Worm (Caenorhabditis elegans): ENCODE measurements around the gene glr-6.
A peak's percentile ranks its signal among the peaks of the same experiment; 100 is the strongest.
"Not testable (repeated sequence)": the region's sequence is repeated elsewhere in the genome, so short reads cannot be mapped to it uniquely, and the experiment has no call there.

The glr-6 gene

ce11 chrX:6874723-6875122 lies 34.2 kb upstream of the glr-6 start, which contains the start of gene F41C6.4:
Gene F41C6.4, minus strand, starts transcription at chrX:6874823.
- TF ChIP-seq scrt-1 (GFP tag; IDR thresholded peaks at IDR 0.05), result no peak
- TF ChIP-seq ets-7 (tag; optimal IDR thresholded peaks at IDR 0.05), result no peak

ce11 chrX:6868669-6869068 lies 28.1 kb upstream of the glr-6 start, which contains the start of gene C53B7.6:
Gene C53B7.6, minus strand, starts transcription at chrX:6868769.
- TF ChIP-seq hmbx-1 (tag; optimal IDR thresholded peaks at IDR 0.05); ama-1 (optimal IDR thresholded peaks at IDR 0.05); hnd-1 (tag; optimal IDR thresholded peaks at IDR 0.05): not testable (repeated sequence)

ce11 chrX:6867707-6868106 lies 27.2 kb upstream of the glr-6 start:
- TF ChIP-seq aly-1 (tag; optimal IDR thresholded peaks at IDR 0.05) (no peak), ceh-13 (GFP tag; optimal IDR thresholded peaks at IDR 0.05) (peak; percentile 27), flt-1 (GFP tag; IDR thresholded peaks at IDR 0.05) (peak; percentile 47; the same call in 1 of the 2 replicates), scrt-1 (GFP tag; IDR thresholded peaks at IDR 0.05) (peak; percentile 60; the same call in 1 of the 2 replicates), F13C5.2 (tag; optimal IDR thresholded peaks at IDR 0.05) (no peak), sea-1 (GFP tag; conservative IDR thresholded peaks at IDR 0.05) (peak; percentile 76), tra-4 (tag; optimal IDR thresholded peaks at IDR 0.05) (no peak), ets-7 (tag; optimal IDR thresholded peaks at IDR 0.05) (no peak), hmg-4 (GFP tag; optimal IDR thresholded peaks at IDR 0.05) (peak; percentile 57), tbx-11 (GFP tag; IDR thresholded peaks at IDR 0.05) (0 out of 2 replicates have a peak, but pooled peaks have one; percentile 52), tbx-37 (GFP tag; conservative IDR thresholded peaks at IDR 0.05) (peak; percentile 41; the same call in 1 of the 2 replicates)

- no peak for TF ChIP-seq ets-7 (tag; optimal IDR thresholded peaks at IDR 0.05)
- no peak for TF ChIP-seq flt-1 (GFP tag; IDR thresholded peaks at IDR 0.05)
- TF ChIP-seq scrt-1 (GFP tag; IDR thresholded peaks at IDR 0.05), result no peak
- no peak for TF ChIP-seq tbx-37 (GFP tag; conservative IDR thresholded peaks at IDR 0.05)
- TF ChIP-seq F13C5.2 (tag; optimal IDR thresholded peaks at IDR 0.05), result no peak
- TF ChIP-seq hmg-4 (GFP tag; optimal IDR thresholded peaks at IDR 0.05), result no peak
Observed at ce11 chrX:6866900-6867299, 26.4 kb upstream of the glr-6 start.

ce11 chrX:6865839-6866238 lies 25.3 kb upstream of the glr-6 start, which contains the start of gene odr-10:
Gene odr-10, minus strand, starts transcription at chrX:6865939.
- TF ChIP-seq tbx-11 (GFP tag; IDR thresholded peaks at IDR 0.05) (no peak), sea-1 (GFP tag; conservative IDR thresholded peaks at IDR 0.05) (no peak), F13C5.2 (tag; optimal IDR thresholded peaks at IDR 0.05) (no peak), ets-7 (tag; optimal IDR thresholded peaks at IDR 0.05) (no peak), scrt-1 (GFP tag; IDR thresholded peaks at IDR 0.05) (no peak), tbx-37 (GFP tag; conservative IDR thresholded peaks at IDR 0.05) (no peak), flt-1 (GFP tag; IDR thresholded peaks at IDR 0.05) (no peak), hmg-4 (GFP tag; optimal IDR thresholded peaks at IDR 0.05) (no peak), hmbx-1 (tag; optimal IDR thresholded peaks at IDR 0.05) (no peak), hnd-1 (tag; optimal IDR thresholded peaks at IDR 0.05) (no peak), ceh-13 (GFP tag; optimal IDR thresholded peaks at IDR 0.05) (no peak), pes-1 (GFP tag; IDR thresholded peaks at IDR 0.05) (no peak), ama-1 (optimal IDR thresholded peaks at IDR 0.05) (no peak), tra-4 (tag; optimal IDR thresholded peaks at IDR 0.05) (no peak), aly-1 (tag; optimal IDR thresholded peaks at IDR 0.05) (no peak), ceh-36 (tag; optimal IDR thresholded peaks at IDR 0.05) (no peak), B0310.2 (tag; optimal IDR thresholded peaks at IDR 0.05) (no peak)

ce11 chrX:6863032-6863431 lies 22.5 kb upstream of the glr-6 start, which contains the start of gene nep-4:
Gene nep-4, minus strand, starts transcription at chrX:6863424.
- no peak for TF ChIP-seq ama-1 (optimal IDR thresholded peaks at IDR 0.05)
- no peak for TF ChIP-seq ceh-36 (tag; optimal IDR thresholded peaks at IDR 0.05)
- no peak for TF ChIP-seq sea-1 (GFP tag; conservative IDR thresholded peaks at IDR 0.05)

- TF ChIP-seq ama-1 (optimal IDR thresholded peaks at IDR 0.05), result no peak
- TF ChIP-seq aly-1 (tag; optimal IDR thresholded peaks at IDR 0.05), result no peak
- no peak for TF ChIP-seq tbx-37 (GFP tag; conservative IDR thresholded peaks at IDR 0.05)
- TF ChIP-seq scrt-1 (GFP tag; IDR thresholded peaks at IDR 0.05), result no peak
- TF ChIP-seq F13C5.2 (tag; optimal IDR thresholded peaks at IDR 0.05), result no peak
- TF ChIP-seq B0310.2 (tag; optimal IDR thresholded peaks at IDR 0.05), result no peak
- no peak for TF ChIP-seq tra-4 (tag; optimal IDR thresholded peaks at IDR 0.05)
- TF ChIP-seq ets-7 (tag; optimal IDR thresholded peaks at IDR 0.05), result no peak
- no peak for TF ChIP-seq hnd-1 (tag; optimal IDR thresholded peaks at IDR 0.05)
- no peak for TF ChIP-seq tbx-11 (GFP tag; IDR thresholded peaks at IDR 0.05)
- TF ChIP-seq hmbx-1 (tag; optimal IDR thresholded peaks at IDR 0.05), result no peak
- no peak for TF ChIP-seq sea-1 (GFP tag; conservative IDR thresholded peaks at IDR 0.05)
- TF ChIP-seq hmg-4 (GFP tag; optimal IDR thresholded peaks at IDR 0.05), result no peak
- TF ChIP-seq pes-1 (GFP tag; IDR thresholded peaks at IDR 0.05), result no peak
- TF ChIP-seq ceh-36 (tag; optimal IDR thresholded peaks at IDR 0.05), result no peak
- no peak for TF ChIP-seq flt-1 (GFP tag; IDR thresholded peaks at IDR 0.05)
- TF ChIP-seq ceh-13 (GFP tag; optimal IDR thresholded peaks at IDR 0.05), result no peak
Observed at ce11 chrX:6861564-6861963, 21.0 kb upstream of the glr-6 start.

- TF ChIP-seq ets-7 (tag; optimal IDR thresholded peaks at IDR 0.05) (no peak), scrt-1 (GFP tag; IDR thresholded peaks at IDR 0.05) (no peak), tbx-37 (GFP tag; conservative IDR thresholded peaks at IDR 0.05) (no peak), ceh-36 (tag; optimal IDR thresholded peaks at IDR 0.05) (no peak), pes-1 (GFP tag; IDR thresholded peaks at IDR 0.05) (no peak), hmbx-1 (tag; optimal IDR thresholded peaks at IDR 0.05) (no peak), hnd-1 (tag; optimal IDR thresholded peaks at IDR 0.05) (no peak), ceh-13 (GFP tag; optimal IDR thresholded peaks at IDR 0.05) (no peak), hmg-4 (GFP tag; optimal IDR thresholded peaks at IDR 0.05) (no peak), aly-1 (tag; optimal IDR thresholded peaks at IDR 0.05) (no peak), ama-1 (optimal IDR thresholded peaks at IDR 0.05) (no peak), tra-4 (tag; optimal IDR thresholded peaks at IDR 0.05) (no peak), flt-1 (GFP tag; IDR thresholded peaks at IDR 0.05) (no peak), tbx-11 (GFP tag; IDR thresholded peaks at IDR 0.05) (no peak), F13C5.2 (tag; optimal IDR thresholded peaks at IDR 0.05) (no peak), B0310.2 (tag; optimal IDR thresholded peaks at IDR 0.05) (no peak), sea-1 (GFP tag; conservative IDR thresholded peaks at IDR 0.05) (no peak)
Observed at ce11 chrX:6856793-6857192, 16.3 kb upstream of the glr-6 start.

Data from whole organism, early embryonic.